Worm (Caenorhabditis elegans) whole organism, early embryonic: ENCODE results near the gene F56B6.6.

ENCODE experiments used
- B0310.2 ChIP-seq: sonication (generic microtip); optimal IDR thresholded peaks from 2 replicates; lab custom pipeline; 2016; ENCODE audit warnings: mild to moderate bottlenecking, missing genetic modification characterization, missing compliant biosample characterization
- F13C5.2 ChIP-seq: sonication (generic microtip); optimal IDR thresholded peaks from 2 replicates; lab custom pipeline; 2017; ENCODE audit warnings: mild to moderate bottlenecking, missing genetic modification characterization, inconsistent platforms, missing compliant biosample characterization
- aly-1 ChIP-seq: sonication (generic microtip); optimal IDR thresholded peaks from 2 replicates; lab custom pipeline; 2016; ENCODE audit warnings: missing genetic modification characterization, missing compliant biosample characterization
- ama-1 ChIP-seq: fragments of 150-350 bp; optimal IDR thresholded peaks from 2 replicates; lab custom pipeline; 2014
- ceh-13 ChIP-seq: fragments of 200-800 bp; sonication (Bioruptor generic); optimal IDR thresholded peaks from 2 replicates; lab custom pipeline; 2018; ENCODE audit warnings: mild to moderate bottlenecking, missing genetic modification characterization, missing compliant biosample characterization
- ets-7 ChIP-seq: sonication (generic microtip); optimal IDR thresholded peaks from 2 replicates; lab custom pipeline; 2016; ENCODE audit warnings: missing genotype, missing genetic modification characterization, missing compliant biosample characterization
- flt-1 ChIP-seq: fragments of 200-800 bp; sonication (Bioruptor generic); IDR thresholded peaks from 2 replicates; pipeline ENCODE4 v1.3.6; 2022; ENCODE audit warnings: missing genetic modification characterization, missing compliant biosample characterization
- hmbx-1 ChIP-seq: sonication (generic microtip); optimal IDR thresholded peaks from 2 replicates; lab custom pipeline; 2016; ENCODE audit warnings: mild to moderate bottlenecking, missing genetic modification characterization, missing compliant biosample characterization
- hmg-4 ChIP-seq: fragments of 200-800 bp; sonication (Bioruptor generic); optimal IDR thresholded peaks from 2 replicates; lab custom pipeline; 2018; ENCODE audit warnings: mild to moderate bottlenecking, missing genetic modification characterization, missing compliant biosample characterization
- pes-1 ChIP-seq: fragments of 200-800 bp; sonication (Bioruptor generic); IDR thresholded peaks from 2 replicates; pipeline ENCODE4 v1.3.6; 2022; ENCODE audit warnings: missing genetic modification reagents, missing genetic modification characterization, missing compliant biosample characterization
- scrt-1 ChIP-seq: fragments of 200-800 bp; sonication (Bioruptor generic); IDR thresholded peaks from 2 replicates; pipeline ENCODE4 v1.3.6; 2022; ENCODE audit warnings: missing genetic modification characterization, missing compliant biosample characterization
- sea-1 ChIP-seq: fragments of 200-800 bp; sonication (Bioruptor generic); conservative IDR thresholded peaks from 2 replicates; pipeline ENCODE4 v1.3.6; 2022; ENCODE audit warnings: missing genetic modification characterization, missing compliant biosample characterization
- tbx-37 ChIP-seq: fragments of 200-800 bp; sonication (Bioruptor generic); conservative IDR thresholded peaks from 2 replicates; pipeline ENCODE4 v1.3.6; 2022; ENCODE audit warnings: missing genetic modification reagents, missing genetic modification characterization, missing compliant biosample characterization
- tra-4 ChIP-seq: sonication (generic microtip); optimal IDR thresholded peaks from 2 replicates; lab custom pipeline; 2017; ENCODE audit warnings: missing genetic modification characterization, missing compliant biosample characterization

ce11 chrX:3495776-3496175 is 37.0 kb downstream of the F56B6.6 start, which contains the start of gene glt-1:
- TF ChIP-seq tra-4 (tag; lab: Kevin White, UChicago), result no peak
- no peak for TF ChIP-seq scrt-1
- no peak for TF ChIP-seq ama-1 (lab: Kevin White, UChicago)
- no peak for TF ChIP-seq tbx-37 (GFP tag; lab: Robert Waterston, UW)
- TF ChIP-seq hmbx-1 (tag; lab: Kevin White, UChicago), result no peak
- no peak for TF ChIP-seq hmg-4
- TF ChIP-seq B0310.2, result no peak
- no peak for TF ChIP-seq ceh-13 (GFP tag; lab: Kevin White, UChicago)
- TF ChIP-seq aly-1 (tag; lab: Kevin White, UChicago), result no peak
- no peak for TF ChIP-seq pes-1 (GFP tag; lab: Robert Waterston, UW)
- no peak for TF ChIP-seq flt-1 (GFP tag; lab: Robert Waterston, UW)
- no peak for TF ChIP-seq F13C5.2 (tag; lab: Kevin White, UChicago)
- no peak for TF ChIP-seq sea-1 (GFP tag; lab: Robert Waterston, UW)
- TF ChIP-seq ets-7 (tag; lab: Kevin White, UChicago), result no peak
